Fruit fly (Drosophila melanogaster) whole organism, embryonic: ENCODE measurements around the gene bark.

Experiments
- Bdp1 ChIP-seq: fragments of 200-800 bp; sonication (Bioruptor generic); optimal IDR thresholded peaks from 3 replicates; lab custom pipeline; 2016; ENCODE audit warnings: missing biosample characterization, missing genetic modification characterization
- CG1024 ChIP-seq: fragments of 200-800 bp; sonication (Bioruptor generic); IDR thresholded peaks from 2 replicates; pipeline ENCODE4 v1.3.6; 2022; ENCODE audit warnings: missing biosample characterization, missing genetic modification characterization
- CG10267 ChIP-seq: fragments of 200-800 bp; sonication (Bioruptor generic); optimal IDR thresholded peaks from 2 replicates; lab custom pipeline; 2018; ENCODE audit warnings: missing biosample characterization, mild to moderate bottlenecking, missing genetic modification characterization, moderate library complexity
- CG11093 ChIP-seq: fragments of 200-800 bp; sonication (Bioruptor generic); IDR thresholded peaks from 3 replicates; pipeline ENCODE4 v1.3.6; 2022; ENCODE audit warnings: missing biosample characterization, missing genetic modification characterization
- CG14965 ChIP-seq: fragments of 200-800 bp; sonication (Bioruptor generic); optimal IDR thresholded peaks from 2 replicates; lab custom pipeline; 2016; ENCODE audit warnings: missing biosample characterization, missing genetic modification characterization, borderline replicate concordance
- CG1647 ChIP-seq: fragments of 200-800 bp; sonication (Bioruptor generic); optimal IDR thresholded peaks from 3 replicates; lab custom pipeline; 2016; ENCODE audit warnings: missing biosample characterization, missing genetic modification characterization
- CG17361 ChIP-seq: fragments of 200-800 bp; sonication (Bioruptor generic); IDR thresholded peaks from 3 replicates; pipeline ENCODE4 v1.3.6; 2022; ENCODE audit warnings: missing biosample characterization, missing genetic modification characterization
- CG17802 ChIP-seq: fragments of 200-800 bp; sonication (Bioruptor generic); optimal IDR thresholded peaks from 2 replicates; lab custom pipeline; 2018; ENCODE audit warnings: missing biosample characterization, mild to moderate bottlenecking, missing genetic modification characterization, moderate library complexity
- CG18476 ChIP-seq: fragments of 200-800 bp; sonication (Bioruptor generic); optimal IDR thresholded peaks from 2 replicates; lab custom pipeline; 2016; ENCODE audit warnings: missing biosample characterization, mild to moderate bottlenecking, missing genetic modification characterization
- CG2129 ChIP-seq: fragments of 200-800 bp; sonication (Bioruptor generic); IDR thresholded peaks from 2 replicates; pipeline ENCODE4 v1.3.6; 2022; ENCODE audit warnings: missing biosample characterization, missing genetic modification characterization; ENCODE audit not compliant: partially characterized antibody
- CG3847 ChIP-seq: fragments of 200-800 bp; sonication (Bioruptor generic); IDR thresholded peaks from 2 replicates; pipeline ENCODE4 v1.3.6; 2022; ENCODE audit warnings: missing biosample characterization, missing genetic modification characterization
- CG6654 ChIP-seq: fragments of 200-800 bp; sonication (Bioruptor generic); optimal IDR thresholded peaks from 2 replicates; lab custom pipeline; 2017; ENCODE audit warnings: missing biosample characterization, mild to moderate bottlenecking, missing genetic modification characterization
- CG7372 ChIP-seq: fragments of 200-800 bp; sonication (Bioruptor generic); IDR thresholded peaks from 2 replicates; pipeline ENCODE4 v1.3.6; 2022; ENCODE audit warnings: missing biosample characterization, missing genetic modification characterization
- CG7987 ChIP-seq: fragments of 200-800 bp; sonication (Bioruptor generic); optimal IDR thresholded peaks from 2 replicates; lab custom pipeline; 2018; ENCODE audit warnings: missing biosample characterization, mild to moderate bottlenecking, missing genetic modification characterization, moderate library complexity
- CG9727 ChIP-seq: fragments of 200-800 bp; sonication (Bioruptor generic); optimal IDR thresholded peaks from 3 replicates; lab custom pipeline; 2017; ENCODE audit warnings: missing biosample characterization, mild to moderate bottlenecking, missing genetic modification characterization
- Dek ChIP-seq: fragments of 200-800 bp; sonication (Bioruptor generic); optimal IDR thresholded peaks from 3 replicates; lab custom pipeline; 2019; ENCODE audit warnings: missing biosample characterization, mild to moderate bottlenecking, missing genetic modification characterization, moderate library complexity
- Dll ChIP-seq: fragments of 200-800 bp; sonication (Bioruptor generic); IDR thresholded peaks from 4 replicates; pipeline ENCODE4 v1.3.6; 2022; ENCODE audit warnings: missing biosample characterization, missing genetic modification characterization; ENCODE audit not compliant: partially characterized antibody
- E2f1 ChIP-seq: fragments of 200-800 bp; sonication (Bioruptor generic); IDR thresholded peaks from 2 replicates; pipeline ENCODE4 v1.3.6; 2022; ENCODE audit warnings: missing biosample characterization, missing genetic modification characterization
- Elba2 ChIP-seq: fragments of 200-800 bp; sonication (Bioruptor generic); optimal IDR thresholded peaks from 3 replicates; lab custom pipeline; 2016; ENCODE audit warnings: missing biosample characterization, missing genetic modification characterization
- HHEX ChIP-seq: fragments of 200-800 bp; sonication (Bioruptor generic); optimal IDR thresholded peaks from 3 replicates; lab custom pipeline; 2017; ENCODE audit warnings: missing biosample characterization, mild to moderate bottlenecking, missing genetic modification characterization, missing genetic modification reagents
- HLH54F ChIP-seq: fragments of 200-800 bp; sonication (Bioruptor generic); optimal IDR thresholded peaks from 3 replicates; lab custom pipeline; 2016; ENCODE audit warnings: missing biosample characterization, missing genetic modification characterization
- Hsf ChIP-seq: fragments of 200-800 bp; sonication (Bioruptor generic); optimal IDR thresholded peaks from 3 replicates; lab custom pipeline; 2016; ENCODE audit warnings: missing biosample characterization, missing genetic modification characterization
- Mad ChIP-seq: fragments of 200-800 bp; sonication (Bioruptor generic); optimal IDR thresholded peaks from 2 replicates; lab custom pipeline; 2016; ENCODE audit warnings: missing biosample characterization, missing genetic modification characterization
- Opbp ChIP-seq: fragments of 200-800 bp; sonication (Bioruptor generic); IDR thresholded peaks from 3 replicates; pipeline ENCODE4 v1.3.6; 2022; ENCODE audit warnings: missing biosample characterization, missing genetic modification characterization; ENCODE audit not compliant: partially characterized antibody
- Sin3A ChIP-seq: fragments of >200 bp; optimal IDR thresholded peaks from 2 replicates; lab custom pipeline; 2018
- Stat92E ChIP-seq, 3 experiments: fragments of >200 bp in 2 of 3; fragments of 200-800 bp in 1 of 3; sonication (Bioruptor generic) in 1 of 3; optimal IDR thresholded peaks; 2 replicates each; lab custom pipeline; 2017 to 2019; ENCODE audit warnings: missing biosample characterization in 3 of 3, missing genetic modification characterization in 3 of 3, mild to moderate bottlenecking in 1 of 3, moderate library complexity in 1 of 3
- Trl ChIP-seq, 3 experiments: fragments of >200 bp in 2 of 3; fragments of 200-800 bp in 1 of 3; sonication (Bioruptor generic) in 1 of 3; optimal IDR thresholded peaks; 2 replicates in 1 of 3; 3 replicates in 2 of 3; lab custom pipeline; 2016 to 2017; ENCODE audit warnings: missing biosample characterization in 1 of 3, missing genetic modification characterization in 1 of 3
- Usf ChIP-seq: fragments of 200-800 bp; sonication (Bioruptor generic); optimal IDR thresholded peaks from 2 replicates; lab custom pipeline; 2017; ENCODE audit warnings: missing genotype, missing biosample characterization, missing genetic modification characterization
- chif ChIP-seq, 2 experiments: fragments of 200-800 bp; sonication (Bioruptor generic); optimal IDR thresholded peaks; 3 replicates each; lab custom pipeline; 2016; ENCODE audit warnings: missing biosample characterization in 2 of 2, missing genetic modification characterization in 2 of 2
- chm ChIP-seq: fragments of 200-800 bp; sonication (Bioruptor generic); IDR thresholded peaks from 2 replicates; pipeline ENCODE4 v1.3.6; 2022; ENCODE audit warnings: missing biosample characterization, missing genetic modification characterization
- dimm ChIP-seq: fragments of 200-800 bp; sonication (Bioruptor generic); IDR thresholded peaks from 2 replicates; pipeline ENCODE4 v1.3.6; 2022; ENCODE audit warnings: missing biosample characterization, missing genetic modification characterization
- disco-r ChIP-seq: fragments of 200-800 bp; sonication (Bioruptor generic); optimal IDR thresholded peaks from 2 replicates; lab custom pipeline; 2016; ENCODE audit warnings: missing biosample characterization, missing genetic modification characterization
- dysf ChIP-seq: fragments of 200-800 bp; sonication (Bioruptor generic); IDR thresholded peaks from 3 replicates; pipeline ENCODE4 v1.3.6; 2022; ENCODE audit warnings: missing biosample characterization, missing genetic modification characterization
- eyg ChIP-seq: fragments of 200-800 bp; sonication (Bioruptor generic); optimal IDR thresholded peaks from 3 replicates; lab custom pipeline; 2016; ENCODE audit warnings: missing biosample characterization, missing genetic modification characterization
- fru ChIP-seq: fragments of >200 bp; optimal IDR thresholded peaks from 2 replicates; lab custom pipeline; 2017
- gce ChIP-seq: fragments of 200-800 bp; sonication (Bioruptor generic); IDR thresholded peaks from 3 replicates; pipeline ENCODE4 v1.3.6; 2022; ENCODE audit warnings: missing biosample characterization, missing genetic modification characterization
- grau ChIP-seq: fragments of 200-800 bp; optimal IDR thresholded peaks from 3 replicates; lab custom pipeline; 2019; ENCODE audit warnings: missing biosample characterization, mild to moderate bottlenecking, missing genetic modification characterization, moderate library complexity
- grn ChIP-seq: fragments of 200-800 bp; sonication (Bioruptor generic); optimal IDR thresholded peaks from 3 replicates; lab custom pipeline; 2017; ENCODE audit warnings: missing biosample characterization, missing genetic modification characterization
- hb ChIP-seq: fragments of 200-800 bp; sonication (Bioruptor generic); IDR thresholded peaks from 3 replicates; pipeline ENCODE4 v1.3.6; 2022; ENCODE audit warnings: missing biosample characterization, missing genetic modification characterization; ENCODE audit not compliant: partially characterized antibody
- lola ChIP-seq, 3 experiments: fragments of >200 bp in 2 of 3; fragments of 200-800 bp in 1 of 3; sonication (Bioruptor generic) in 1 of 3; optimal IDR thresholded peaks; 2 replicates each; lab custom pipeline; 2017 to 2019; ENCODE audit warnings: missing biosample characterization in 3 of 3, missing genetic modification characterization in 3 of 3, mild to moderate bottlenecking in 1 of 3, moderate library complexity in 1 of 3
- mirr ChIP-seq: fragments of 200-800 bp; sonication (Bioruptor generic); optimal IDR thresholded peaks from 3 replicates; lab custom pipeline; 2018; ENCODE audit warnings: missing biosample characterization, mild to moderate bottlenecking, missing genetic modification characterization
- onecut ChIP-seq: fragments of 200-800 bp; sonication (Bioruptor generic); IDR thresholded peaks from 2 replicates; pipeline ENCODE4 v1.3.6; 2022; ENCODE audit warnings: missing biosample characterization, missing genetic modification characterization
- org-1 ChIP-seq: fragments of 200-800 bp; sonication (Bioruptor generic); optimal IDR thresholded peaks from 2 replicates; lab custom pipeline; 2017; ENCODE audit warnings: missing biosample characterization, missing genetic modification characterization
- otp ChIP-seq: fragments of 200-800 bp; sonication (Bioruptor generic); IDR thresholded peaks from 3 replicates; pipeline ENCODE4, ENCODE4 v1.3.6; 2022; ENCODE audit warnings: missing biosample characterization, missing genetic modification characterization
- pita ChIP-seq: fragments of 200-800 bp; sonication (Bioruptor generic); optimal IDR thresholded peaks from 2 replicates; lab custom pipeline; 2017; ENCODE audit warnings: missing biosample characterization, mild to moderate bottlenecking, missing genetic modification characterization
- pzg ChIP-seq: fragments of 200-800 bp; sonication (Bioruptor generic); optimal IDR thresholded peaks from 3 replicates; lab custom pipeline; 2018; ENCODE audit warnings: missing biosample characterization, mild to moderate bottlenecking, missing genetic modification characterization, moderate library complexity
- repo ChIP-seq: fragments of 200-800 bp; sonication (Bioruptor generic); optimal IDR thresholded peaks from 2 replicates; lab custom pipeline; 2016; ENCODE audit warnings: missing biosample characterization, missing genetic modification characterization
- salm ChIP-seq: fragments of 200-800 bp; sonication (Bioruptor generic); optimal IDR thresholded peaks from 2 replicates; lab custom pipeline; 2018; ENCODE audit warnings: missing biosample characterization, mild to moderate bottlenecking, missing genetic modification characterization
- so ChIP-seq: fragments of 200-800 bp; sonication (Bioruptor generic); IDR thresholded peaks from 3 replicates; pipeline ENCODE4 v1.3.6; 2022; ENCODE audit warnings: missing biosample characterization, missing genetic modification characterization
- ssp ChIP-seq: fragments of 200-800 bp; sonication (Bioruptor generic); IDR thresholded peaks from 2 replicates; pipeline ENCODE4 v1.3.6; 2022; ENCODE audit warnings: missing biosample characterization, missing genetic modification characterization
- twi ChIP-seq: fragments of 200-800 bp; optimal IDR thresholded peaks from 2 replicates; lab custom pipeline; 2019; ENCODE audit warnings: missing biosample characterization, mild to moderate bottlenecking, missing genetic modification characterization, moderate library complexity

bark gene

dm6 chr2L:3786246-3786645 is 721 bp upstream of the bark start (continued):
- peak; percentile 77 for TF ChIP-seq gce
- TF ChIP-seq fru: no peak
- TF ChIP-seq CG7987 (GFP tag; lab: Kevin White, UChicago): peak; percentile 36
- TF ChIP-seq repo (GFP tag; lab: Kevin White, UChicago): peak; percentile 10
- peak; percentile 85 for TF ChIP-seq onecut (GFP tag; lab: Robert Waterston, UW)
- peak; percentile 55 for TF ChIP-seq org-1 (GFP tag; lab: Kevin White, UChicago)
- peak; percentile 30; the same call in 1 of the 3 replicates for TF ChIP-seq Opbp (GFP tag; lab: Robert Waterston, UW)
- no peak for TF ChIP-seq CG14965
- TF ChIP-seq eyg (GFP tag; lab: Kevin White, UChicago): no peak
- peak; percentile 34 for TF ChIP-seq pita (GFP tag; lab: Kevin White, UChicago)
- TF ChIP-seq Dll (GFP tag; lab: Robert Waterston, UW): no peak
- TF ChIP-seq hb: no peak
- TF ChIP-seq Trl (optimal IDR thresholded peaks at IDR 0.05; lab: Kevin White, UChicago): no peak
- peak; percentile 73 for TF ChIP-seq Trl (GFP tag; optimal IDR thresholded peaks at IDR 0.05; lab: Kevin White, UChicago)
- peak; percentile 38 for TF ChIP-seq Elba2 (GFP tag; lab: Kevin White, UChicago)
- TF ChIP-seq CG2129 (GFP tag; lab: Robert Waterston, UW): no peak
- no peak for TF ChIP-seq CG1647 (GFP tag; lab: Kevin White, UChicago)
- TF ChIP-seq twi (tag; lab: Kevin White, UChicago): peak; percentile 46
- peak; percentile 82 for TF ChIP-seq Mad (GFP tag; lab: Kevin White, UChicago)
- no peak for TF ChIP-seq Sin3A (lab: Kevin White, UChicago)
- TF ChIP-seq Bdp1 (GFP tag; lab: Kevin White, UChicago): peak; percentile 50
- TF ChIP-seq CG3847 (GFP tag; lab: Robert Waterston, UW): peak; percentile 74
- no peak for TF ChIP-seq CG18476 (GFP tag; lab: Kevin White, UChicago)
- peak; percentile 54; the same call in 2 of the 3 replicates for TF ChIP-seq CG17361 (GFP tag; lab: Robert Waterston, UW)
- peak; percentile 36; the same call in 1 of the 2 replicates for TF ChIP-seq dimm (GFP tag; lab: Robert Waterston, UW)
- TF ChIP-seq grau (tag; lab: Kevin White, UChicago): peak; percentile 67
- TF ChIP-seq lola (GFP tag; optimal IDR thresholded peaks at IDR 0.05; lab: Kevin White, UChicago): peak in 1 of 3 experiments; percentile 33
- TF ChIP-seq dysf (GFP tag; lab: Robert Waterston, UW): peak; percentile 89
- TF ChIP-seq ssp (GFP tag; lab: Robert Waterston, UW): peak; percentile 71
- peak; percentile 34 for TF ChIP-seq CG10267 (tag; lab: Kevin White, UChicago)
- TF ChIP-seq CG17802 (tag; lab: Kevin White, UChicago): peak; percentile 14
- peak; percentile 77 for TF ChIP-seq Dek
- peak; percentile 48 for TF ChIP-seq CG9727 (GFP tag; lab: Kevin White, UChicago)
- TF ChIP-seq mirr (GFP tag; lab: Kevin White, UChicago): peak; percentile 31
- peak; percentile 73 for TF ChIP-seq Hsf (GFP tag; lab: Kevin White, UChicago)
- peak; percentile 26; the same call in 1 of the 3 replicates for TF ChIP-seq so (GFP tag; lab: Robert Waterston, UW)
- peak; percentile 61; the same call in 1 of the 3 replicates for TF ChIP-seq CG11093
- peak; percentile 53 for TF ChIP-seq HHEX
- peak; percentile 90 for TF ChIP-seq otp (GFP tag; lab: Robert Waterston, UW)
- TF ChIP-seq disco-r (GFP tag; lab: Kevin White, UChicago): peak; percentile 50
- peak; percentile 86 for TF ChIP-seq chm (GFP tag; lab: Robert Waterston, UW)
- peak; percentile 45 for TF ChIP-seq HLH54F (GFP tag; lab: Kevin White, UChicago)
- TF ChIP-seq E2f1: peak; percentile 79
- no peak for TF ChIP-seq Stat92E (GFP tag; optimal IDR thresholded peaks at IDR 0.05; lab: Kevin White, UChicago)
- TF ChIP-seq Usf (GFP tag; lab: Kevin White, UChicago): peak; percentile 50
- TF ChIP-seq pzg (GFP tag; lab: Kevin White, UChicago): peak; percentile 17
- TF ChIP-seq salm: no peak
- TF ChIP-seq CG6654: peak; percentile 24
- TF ChIP-seq grn: peak; percentile 73
- TF ChIP-seq chif (GFP tag; optimal IDR thresholded peaks at IDR 0.05; lab: Kevin White, UChicago): peak; percentile 74 to 84
- TF ChIP-seq CG7372: peak; percentile 49; the same call in 1 of the 2 replicates
- TF ChIP-seq CG1024 (GFP tag; lab: Robert Waterston, UW): peak; percentile 83
